Worm (Caenorhabditis elegans) whole organism, late embryonic: Measurements from ENCODE around the gene clec-79.
"Not testable (repeated sequence)": the region's sequence is repeated elsewhere in the genome, so short reads cannot be mapped to it uniquely, and the experiment has no call there.

ENCODE experiments used
- C08G9.2 ChIP-seq: sonication (generic microtip); optimal IDR thresholded peaks from 2 replicates; lab custom pipeline; 2016; ENCODE audit warnings: mild to moderate bottlenecking, missing genetic modification characterization, moderate library complexity, missing compliant biosample characterization
- C38D4.7 ChIP-seq: fragments of 200-800 bp; sonication (Bioruptor generic); optimal IDR thresholded peaks from 2 replicates; lab custom pipeline; 2018; ENCODE audit warnings: mild to moderate bottlenecking, missing genetic modification characterization, moderate library complexity, missing compliant biosample characterization
- K02D7.2 ChIP-seq: sonication (generic microtip); optimal IDR thresholded peaks from 2 replicates; lab custom pipeline; 2017; ENCODE audit warnings: mild to moderate bottlenecking, missing genetic modification characterization, missing compliant biosample characterization
- Y22D7AL.16 ChIP-seq: sonication (generic microtip); optimal IDR thresholded peaks from 2 replicates; lab custom pipeline; 2016; ENCODE audit warnings: missing genetic modification characterization, missing compliant biosample characterization
- ahr-1 ChIP-seq: sonication (generic microtip); optimal IDR thresholded peaks from 2 replicates; lab custom pipeline; 2016; ENCODE audit warnings: missing genetic modification characterization, missing compliant biosample characterization
- ama-1 ChIP-seq: fragments of 150-350 bp; optimal IDR thresholded peaks from 2 replicates; lab custom pipeline; 2014
- ceh-14 ChIP-seq: sonication (generic microtip); optimal IDR thresholded peaks from 2 replicates; lab custom pipeline; 2016; ENCODE audit warnings: missing genotype, missing genetic modification characterization, missing compliant biosample characterization
- ceh-18 ChIP-seq: sonication (generic microtip); optimal IDR thresholded peaks from 2 replicates; lab custom pipeline; 2016; ENCODE audit warnings: missing genetic modification characterization, missing compliant biosample characterization
- ceh-2 ChIP-seq: sonication (generic microtip); optimal IDR thresholded peaks from 2 replicates; lab custom pipeline; 2016; ENCODE audit warnings: missing genotype, missing genetic modification characterization, missing compliant biosample characterization
- ceh-24 ChIP-seq: sonication (generic microtip); optimal IDR thresholded peaks from 2 replicates; lab custom pipeline; 2016; ENCODE audit warnings: mild to moderate bottlenecking, missing genetic modification characterization, missing compliant biosample characterization
- ceh-30 ChIP-seq: fragments of 150-350 bp; optimal IDR thresholded peaks from 2 replicates; lab custom pipeline; 2014; ENCODE audit warnings: missing biosample characterization, missing genetic modification characterization
- ceh-31 ChIP-seq: sonication (generic microtip); optimal IDR thresholded peaks from 2 replicates; lab custom pipeline; 2016; ENCODE audit warnings: missing genetic modification characterization, missing compliant biosample characterization
- ceh-34 ChIP-seq: sonication (generic microtip); optimal IDR thresholded peaks from 2 replicates; lab custom pipeline; 2016; ENCODE audit warnings: mild to moderate bottlenecking, missing genetic modification characterization, missing compliant biosample characterization
- ceh-45 ChIP-seq: fragments of 200-800 bp; sonication (Bioruptor generic); IDR thresholded peaks from 2 replicates; pipeline ENCODE4 v1.3.6; 2022; ENCODE audit warnings: missing genetic modification reagents, missing genetic modification characterization, missing compliant biosample characterization
- ceh-6 ChIP-seq: fragments of 200-800 bp; sonication (Bioruptor generic); optimal IDR thresholded peaks from 2 replicates; lab custom pipeline; 2018; ENCODE audit warnings: mild to moderate bottlenecking, missing genetic modification characterization, missing compliant biosample characterization
- ceh-9 ChIP-seq: sonication (generic microtip); optimal IDR thresholded peaks from 2 replicates; lab custom pipeline; 2016; ENCODE audit warnings: mild to moderate bottlenecking, missing genetic modification characterization, inconsistent platforms, missing compliant biosample characterization
- dmd-4 ChIP-seq: sonication (generic microtip); optimal IDR thresholded peaks from 2 replicates; lab custom pipeline; 2016; ENCODE audit warnings: borderline replicate concordance, missing genetic modification characterization, missing compliant biosample characterization
- dve-1 ChIP-seq: sonication (generic microtip); optimal IDR thresholded peaks from 2 replicates; lab custom pipeline; 2017; ENCODE audit warnings: antibody characterized with exemption, mild to moderate bottlenecking, missing genetic modification characterization, missing compliant biosample characterization
- elt-4 ChIP-seq: sonication (generic microtip); optimal IDR thresholded peaks from 2 replicates; lab custom pipeline; 2016; ENCODE audit warnings: missing genetic modification characterization, missing compliant biosample characterization
- eyg-1 ChIP-seq: sonication (generic microtip); optimal IDR thresholded peaks from 2 replicates; lab custom pipeline; 2016; ENCODE audit warnings: missing genotype, missing genetic modification characterization, missing compliant biosample characterization
- fkh-6 ChIP-seq: sonication (generic microtip); optimal IDR thresholded peaks from 2 replicates; lab custom pipeline; 2016; ENCODE audit warnings: missing genetic modification characterization, missing compliant biosample characterization
- hlh-13 ChIP-seq: fragments of 200-800 bp; sonication (Bioruptor generic); optimal IDR thresholded peaks from 2 replicates; lab custom pipeline; 2018; ENCODE audit warnings: mild to moderate bottlenecking, missing genetic modification characterization, missing compliant biosample characterization
- lim-6 ChIP-seq: sonication (generic microtip); optimal IDR thresholded peaks from 2 replicates; lab custom pipeline; 2016; ENCODE audit warnings: missing genetic modification characterization, missing compliant biosample characterization
- pha-2 ChIP-seq: sonication (generic microtip); optimal IDR thresholded peaks from 2 replicates; lab custom pipeline; 2017; ENCODE audit warnings: mild to moderate bottlenecking, missing genetic modification characterization, missing compliant biosample characterization
- pha-4 ChIP-seq: fragments of 150-350 bp; optimal IDR thresholded peaks from 2 replicates; lab custom pipeline; 2018; ENCODE audit warnings: missing biosample characterization, missing genetic modification reagents, missing genetic modification characterization
- pqm-1 ChIP-seq: sonication (generic microtip); optimal IDR thresholded peaks from 2 replicates; lab custom pipeline; 2016; ENCODE audit warnings: missing genetic modification characterization, missing compliant biosample characterization
- sdc-2 ChIP-seq: sonication (generic microtip); optimal IDR thresholded peaks from 2 replicates; lab custom pipeline; 2016; ENCODE audit warnings: missing genotype, missing genetic modification characterization, missing compliant biosample characterization
- sox-4 ChIP-seq: sonication (generic microtip); optimal IDR thresholded peaks from 2 replicates; lab custom pipeline; 2017; ENCODE audit warnings: mild to moderate bottlenecking, missing genetic modification characterization, inconsistent platforms, missing compliant biosample characterization
- syd-9 ChIP-seq: sonication (generic microtip); optimal IDR thresholded peaks from 2 replicates; lab custom pipeline; 2016; ENCODE audit warnings: mild to moderate bottlenecking, missing genetic modification characterization, moderate library complexity, missing compliant biosample characterization
- ttx-3 ChIP-seq: sonication (generic microtip); optimal IDR thresholded peaks from 2 replicates; lab custom pipeline; 2016; ENCODE audit warnings: missing genetic modification reagents, missing genetic modification characterization, missing compliant biosample characterization
- zip-5 ChIP-seq: sonication (generic microtip); optimal IDR thresholded peaks from 2 replicates; lab custom pipeline; 2016; ENCODE audit warnings: missing genetic modification characterization, missing compliant biosample characterization

The clec-79 gene

DNA sequence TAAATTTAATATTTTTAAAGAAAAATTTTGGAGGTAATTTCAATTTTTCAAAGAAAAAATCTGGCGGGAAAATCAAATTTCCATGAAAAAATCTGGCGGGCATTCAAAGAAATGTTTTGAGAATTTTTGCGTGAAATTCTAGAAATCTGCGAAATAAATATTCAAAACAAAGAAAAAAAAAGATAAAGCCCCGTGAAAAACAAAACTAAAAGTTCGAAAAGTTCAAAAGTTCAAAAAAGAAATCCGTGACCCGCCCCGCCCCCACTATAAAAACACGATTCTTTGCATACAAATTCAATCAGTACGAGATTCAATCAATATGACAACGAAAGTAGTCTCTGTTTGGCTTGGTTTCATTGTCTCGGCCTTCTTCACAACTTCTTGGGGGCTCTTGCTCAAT lies at the start of gene clec-79:
clec-79 (plus strand) TSS at position 301 of the 400 bp plus-strand sequence.
- TF ChIP-seq ahr-1 (tag; lab: Kevin White, UChicago) (no peak), ceh-30 (tag; lab: Kevin White, UChicago) (no peak), sox-4 (tag; lab: Kevin White, UChicago) (no peak), C08G9.2 (tag; lab: Kevin White, UChicago) (no peak), ceh-14 (no peak), ceh-2 (no peak), ama-1 (lab: Kevin White, UChicago) (no peak)

- TF ChIP-seq C38D4.7 (GFP tag; lab: Kevin White, UChicago), result no peak
- TF ChIP-seq ttx-3 (tag; lab: Kevin White, UChicago), result no peak
- TF ChIP-seq elt-4 (tag; lab: Kevin White, UChicago), result no peak
- no peak for TF ChIP-seq eyg-1 (tag; lab: Kevin White, UChicago)
Measured at ce11 chrIV:3926117-3926516, 47.0 kb upstream of the clec-79 start, which contains the start of gene clec-68. Gene clec-68, plus strand, starts transcription at chrIV:3926417.

- TF ChIP-seq Y22D7AL.16, pha-4, sdc-2 (tag; lab: Kevin White, UChicago): not testable (repeated sequence)
Measured at ce11 chrIV:3932408-3932807, 40.7 kb upstream of the clec-79 start, which contains the start of gene clec-70. Gene clec-70, plus strand, starts transcription at chrIV:3932708.

ce11 chrIV:3937097-3937496 lies 36.1 kb upstream of the clec-79 start, which contains the start of gene clec-71:
Gene clec-71, plus strand, starts transcription at chrIV:3937458.
- no peak for TF ChIP-seq ceh-31 (tag; lab: Kevin White, UChicago)
- no peak for TF ChIP-seq ceh-45 (GFP tag; lab: Robert Waterston, UW)
- TF ChIP-seq ceh-24 (tag; lab: Kevin White, UChicago), result no peak
- TF ChIP-seq sdc-2 (tag; lab: Kevin White, UChicago), result no peak
- TF ChIP-seq ceh-18 (tag; lab: Kevin White, UChicago), result no peak
- TF ChIP-seq pha-4 (tag; lab: Kevin White, UChicago), result no peak
- TF ChIP-seq fkh-6, result no peak

- TF ChIP-seq ceh-45 (GFP tag; lab: Robert Waterston, UW), result no peak
- no peak for TF ChIP-seq ceh-34 (tag; lab: Kevin White, UChicago)
- no peak for TF ChIP-seq lim-6 (tag; lab: Kevin White, UChicago)
- TF ChIP-seq pha-2 (tag; lab: Kevin White, UChicago), result no peak
- TF ChIP-seq K02D7.2 (tag; lab: Kevin White, UChicago), result no peak
- no peak for TF ChIP-seq dmd-4
- no peak for TF ChIP-seq dve-1 (tag; lab: Kevin White, UChicago)
- TF ChIP-seq ceh-14, result no peak
- TF ChIP-seq ceh-9 (tag; lab: Kevin White, UChicago), result no peak
Measured at ce11 chrIV:3941658-3942328, 31.4 kb upstream of the clec-79 start, which contains the start of gene clec-174. Gene clec-174, minus strand, starts transcription at chrIV:3941708.

- TF ChIP-seq pqm-1 (no peak), dmd-4 (no peak), syd-9 (tag; lab: Kevin White, UChicago) (no peak), ceh-6 (GFP tag; lab: Kevin White, UChicago) (no peak), pha-4 (tag; lab: Kevin White, UChicago) (no peak), ceh-24 (tag; lab: Kevin White, UChicago) (no peak), C08G9.2 (tag; lab: Kevin White, UChicago) (no peak), zip-5 (tag; lab: Kevin White, UChicago) (no peak), hlh-13 (GFP tag; lab: Kevin White, UChicago) (no peak)
Measured at ce11 chrIV:3943003-3943402, 30.1 kb upstream of the clec-79 start, which contains the start of gene Y46C8AL.11. Gene Y46C8AL.11, plus strand, starts transcription at chrIV:3943303.
